Worm (Caenorhabditis elegans) whole organism, L4 larva: ENCODE data around the gene C38C3.6.

Source experiments
- F44E2.7 ChIP-seq: fragments of 200-800 bp; sonication (Bioruptor generic); IDR thresholded peaks from 2 replicates; pipeline ENCODE4 v2.1.2; 2022; ENCODE audit warnings: missing genetic modification characterization, missing compliant biosample characterization
- R02D3.7 ChIP-seq: fragments of 150-350 bp; sonication (generic microtip); optimal IDR thresholded peaks from 3 replicates; lab custom pipeline; 2014; ENCODE audit warnings: missing biosample characterization, missing genetic modification characterization
- T20F7.1 ChIP-seq: fragments of 200-800 bp; sonication (Bioruptor generic); optimal IDR thresholded peaks from 2 replicates; lab custom pipeline; 2018; ENCODE audit warnings: mild to moderate bottlenecking, missing genetic modification characterization, missing compliant biosample characterization
- Y105C5A.15 ChIP-seq: fragments of 200-800 bp; sonication (Bioruptor generic); IDR thresholded peaks from 2 replicates; pipeline ENCODE4 v1.3.6; 2022; ENCODE audit warnings: missing genetic modification characterization, missing compliant biosample characterization
- aha-1 ChIP-seq: fragments of 150-350 bp; peaks from one replicate; lab custom pipeline; 2014; ENCODE audit warnings: missing biosample characterization, missing genetic modification characterization
- aly-2 ChIP-seq: sonication (generic microtip); optimal IDR thresholded peaks from 2 replicates; lab custom pipeline; 2018; ENCODE audit warnings: missing biosample characterization, missing genetic modification characterization
- ceh-28 ChIP-seq: fragments of 150-350 bp; optimal IDR thresholded peaks from 2 replicates; lab custom pipeline; 2014; ENCODE audit warnings: missing biosample characterization, missing genetic modification reagents, missing genetic modification characterization
- ceh-44 ChIP-seq: fragments of 200-800 bp; sonication (Bioruptor generic); IDR thresholded peaks from 2 replicates; pipeline ENCODE4 v1.3.6; 2022; ENCODE audit warnings: missing genetic modification reagents, missing genetic modification characterization, missing compliant biosample characterization
- ceh-62 ChIP-seq: sonication (generic microtip); optimal IDR thresholded peaks from 2 replicates; lab custom pipeline; 2017; ENCODE audit warnings: missing biosample characterization, missing genetic modification characterization
- daf-12 ChIP-seq: fragments of 150-350 bp; optimal IDR thresholded peaks from 2 replicates; lab custom pipeline; 2014; ENCODE audit warnings: missing biosample characterization, missing genetic modification reagents, missing genetic modification characterization
- daf-16 ChIP-seq, 3 experiments: sonication (generic microtip); optimal IDR thresholded peaks; 2 replicates each; lab custom pipeline; 2016 to 2017; ENCODE audit warnings: missing genetic modification characterization in 3 of 3, missing genetic modification reagents in 3 of 3, mild to moderate bottlenecking in 2 of 3, missing compliant biosample characterization in 2 of 3, missing biosample characterization in 1 of 3, moderate library complexity in 1 of 3
- daf-19 ChIP-seq: fragments of 200-800 bp; sonication (Bioruptor generic); conservative IDR thresholded peaks from 2 replicates; pipeline ENCODE4 v1.3.6; 2022; ENCODE audit warnings: missing genetic modification characterization, missing compliant biosample characterization
- dmd-6 ChIP-seq: fragments of 200-800 bp; sonication (Bioruptor generic); IDR thresholded peaks from 2 replicates; pipeline ENCODE4 v1.3.6; 2022; ENCODE audit warnings: missing genetic modification reagents, missing genetic modification characterization, missing compliant biosample characterization
- dmd-8 ChIP-seq: fragments of 200-800 bp; sonication (Bioruptor generic); IDR thresholded peaks from 2 replicates; pipeline ENCODE4 v1.3.6; 2022; ENCODE audit warnings: missing genetic modification characterization, missing compliant biosample characterization
- dmd-9 ChIP-seq: fragments of 200-800 bp; sonication (Bioruptor generic); IDR thresholded peaks from 2 replicates; pipeline ENCODE4 v1.3.6; 2022; ENCODE audit warnings: missing genetic modification reagents, missing genetic modification characterization, missing compliant biosample characterization
- gei-8 ChIP-seq: fragments of 200-800 bp; sonication (Bioruptor generic); optimal IDR thresholded peaks from 2 replicates; lab custom pipeline; 2018; ENCODE audit warnings: mild to moderate bottlenecking, missing genetic modification characterization, missing compliant biosample characterization
- hif-1 ChIP-seq, 2 experiments: sonication (generic microtip); optimal IDR thresholded peaks; 2 replicates each; lab custom pipeline; 2016 to 2017; ENCODE audit warnings: missing compliant biosample characterization in 2 of 2, missing genetic modification characterization in 2 of 2, missing genetic modification reagents in 2 of 2, missing genotype in 2 of 2, mild to moderate bottlenecking in 1 of 2
- lin-39 ChIP-seq: fragments of 150-350 bp; optimal IDR thresholded peaks from 2 replicates; lab custom pipeline; 2014; ENCODE audit warnings: missing biosample characterization, missing genetic modification reagents, missing genetic modification characterization
- madf-9 ChIP-seq: fragments of 200-800 bp; sonication (Bioruptor generic); conservative IDR thresholded peaks from 2 replicates; pipeline ENCODE4 v1.3.6; 2022; ENCODE audit warnings: missing genetic modification reagents, missing genetic modification characterization, missing compliant biosample characterization
- mdl-1 ChIP-seq, 2 experiments: fragments of 150-350 bp in 1 of 2; sonication (generic microtip) in 1 of 2; optimal IDR thresholded peaks; 2 replicates each; lab custom pipeline; 2014 to 2017; ENCODE audit warnings: missing biosample characterization in 2 of 2, missing genetic modification characterization in 2 of 2
- mdt-29 ChIP-seq: fragments of 200-800 bp; sonication (Bioruptor generic); IDR thresholded peaks from 2 replicates; pipeline ENCODE4 v1.3.6; 2022; ENCODE audit warnings: missing genetic modification reagents, missing genetic modification characterization, missing compliant biosample characterization
- mep-1 ChIP-seq: fragments of 150-350 bp; sonication (generic microtip); optimal IDR thresholded peaks from 3 replicates; lab custom pipeline; 2014; ENCODE audit warnings: missing biosample characterization, missing genetic modification characterization
- nhr-11 ChIP-seq: fragments of 150-350 bp; optimal IDR thresholded peaks from 2 replicates; lab custom pipeline; 2014; ENCODE audit warnings: missing biosample characterization, missing genetic modification characterization
- nhr-76 ChIP-seq: fragments of 150-350 bp; optimal IDR thresholded peaks from 2 replicates; lab custom pipeline; 2014; ENCODE audit warnings: missing biosample characterization, missing genetic modification characterization
- pha-4 ChIP-seq, 2 experiments: fragments of 150-350 bp in 1 of 2; fragments of 200-800 bp in 1 of 2; sonication (Bioruptor generic) in 1 of 2; IDR thresholded peaks in 1 of 2; optimal IDR thresholded peaks in 1 of 2; 2 replicates each; pipeline versions ENCODE4 v1.3.6 to Lab custom; 2014 to 2022; ENCODE audit warnings: missing genetic modification characterization in 2 of 2, missing genetic modification reagents in 2 of 2, missing biosample characterization in 1 of 2, missing compliant biosample characterization in 1 of 2
- php-3 ChIP-seq: fragments of 200-800 bp; sonication (Bioruptor generic); IDR thresholded peaks from 2 replicates; pipeline ENCODE4 v1.3.6; 2022; ENCODE audit warnings: missing genetic modification reagents, missing genetic modification characterization, missing compliant biosample characterization
- pqm-1 ChIP-seq: sonication (generic microtip); optimal IDR thresholded peaks from 2 replicates; lab custom pipeline; 2017; ENCODE audit warnings: missing biosample characterization, missing genetic modification characterization
- sdz-12 ChIP-seq: fragments of 200-800 bp; sonication (Bioruptor generic); optimal IDR thresholded peaks from 2 replicates; lab custom pipeline; 2018; ENCODE audit warnings: mild to moderate bottlenecking, missing genetic modification characterization, missing compliant biosample characterization
- spr-1 ChIP-seq: sonication (generic microtip); optimal IDR thresholded peaks from 2 replicates; lab custom pipeline; 2016; ENCODE audit warnings: mild to moderate bottlenecking, missing genetic modification characterization, missing compliant biosample characterization
- spr-3 ChIP-seq: fragments of 200-800 bp; sonication (Bioruptor generic); optimal IDR thresholded peaks from 2 replicates; lab custom pipeline; 2018; ENCODE audit warnings: mild to moderate bottlenecking, missing genetic modification characterization, missing compliant biosample characterization
- unc-62 ChIP-seq, 3 experiments: fragments of 150-350 bp in 1 of 3; sonication (generic microtip); optimal IDR thresholded peaks in 2 of 3; peaks in 1 of 3; 1 replicate in 1 of 3; 2 replicates in 2 of 3; lab custom pipeline; 2014 to 2017; ENCODE audit warnings: missing biosample characterization in 3 of 3, missing genetic modification characterization in 3 of 3, missing genetic modification reagents in 3 of 3, missing genotype in 1 of 3
- vab-7 ChIP-seq: fragments of 200-800 bp; sonication (Bioruptor generic); IDR thresholded peaks from 2 replicates; pipeline ENCODE4 v1.3.6; 2022; ENCODE audit warnings: missing genetic modification reagents, missing genetic modification characterization, missing compliant biosample characterization
- zag-1 ChIP-seq: fragments of 150-350 bp; optimal IDR thresholded peaks from 2 replicates; lab custom pipeline; 2014; ENCODE audit warnings: missing biosample characterization, missing genetic modification characterization
- zfp-2 ChIP-seq: sonication (generic microtip); optimal IDR thresholded peaks from 2 replicates; lab custom pipeline; 2016; ENCODE audit warnings: mild to moderate bottlenecking, missing genetic modification characterization, missing compliant biosample characterization
- ztf-11 ChIP-seq: fragments of 150-350 bp; optimal IDR thresholded peaks from 2 replicates; lab custom pipeline; 2014; ENCODE audit warnings: missing biosample characterization, missing genetic modification characterization
- ztf-7 ChIP-seq: fragments of 150-350 bp; optimal IDR thresholded peaks from 2 replicates; lab custom pipeline; 2014; ENCODE audit warnings: missing biosample characterization, missing genetic modification characterization

The C38C3.6 gene

ce11 chrV:1491510-1491909, at the start of gene C38C3.6:
Gene C38C3.6, minus strand, starts transcription at chrV:1491610.
- TF ChIP-seq pqm-1 (tag; lab: Kevin White, UChicago) (no peak), gei-8 (GFP tag; lab: Kevin White, UChicago) (no peak), ceh-44 (GFP tag; lab: Robert Waterston, UW) (no peak), lin-39 (tag; lab: Kevin White, UChicago) (no peak), F44E2.7 (GFP tag; lab: Robert Waterston, UW) (no peak), dmd-8 (GFP tag; lab: Robert Waterston, UW) (no peak), ztf-11 (no peak), mep-1 (no peak), mdl-1 (tag; optimal IDR thresholded peaks at IDR 0.05; lab: Kevin White, UChicago) (no peak), spr-1 (no peak), dmd-9 (no peak), zag-1 (tag; lab: Kevin White, UChicago) (no peak), mdt-29 (no peak), ceh-28 (tag; lab: Kevin White, UChicago) (no peak), daf-16 (GFP tag; optimal IDR thresholded peaks at IDR 0.05; lab: Kevin White, UChicago) (no peak), daf-16 (tag; optimal IDR thresholded peaks at IDR 0.05; lab: Kevin White, UChicago) (no peak), nhr-11 (no peak), daf-12 (tag; lab: Kevin White, UChicago) (no peak), php-3 (GFP tag; lab: Robert Waterston, UW) (no peak)

DNA sequence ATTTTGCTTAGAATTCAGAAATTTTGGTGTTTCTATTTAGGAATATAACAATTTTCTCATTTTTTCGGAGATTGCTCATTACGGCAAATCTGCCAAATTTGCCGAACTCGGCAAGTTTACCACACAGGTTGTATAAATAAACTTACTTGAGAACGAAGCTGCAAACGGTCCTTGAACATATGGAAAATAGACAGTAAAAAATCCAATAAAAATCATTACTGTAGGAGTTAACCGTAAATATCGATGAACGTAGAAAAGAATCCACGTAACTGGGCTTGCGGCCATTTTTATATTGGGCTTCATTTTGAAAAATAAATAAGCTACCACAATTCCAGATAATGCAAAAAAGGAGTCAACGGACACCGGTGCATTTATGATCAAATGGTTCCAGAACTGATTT, 48.8 kb upstream of the C38C3.6 start:
- peak; percentile 94 for TF ChIP-seq aha-1 (tag; lab: Kevin White, UChicago)
- no peak for TF ChIP-seq dmd-6

DNA sequence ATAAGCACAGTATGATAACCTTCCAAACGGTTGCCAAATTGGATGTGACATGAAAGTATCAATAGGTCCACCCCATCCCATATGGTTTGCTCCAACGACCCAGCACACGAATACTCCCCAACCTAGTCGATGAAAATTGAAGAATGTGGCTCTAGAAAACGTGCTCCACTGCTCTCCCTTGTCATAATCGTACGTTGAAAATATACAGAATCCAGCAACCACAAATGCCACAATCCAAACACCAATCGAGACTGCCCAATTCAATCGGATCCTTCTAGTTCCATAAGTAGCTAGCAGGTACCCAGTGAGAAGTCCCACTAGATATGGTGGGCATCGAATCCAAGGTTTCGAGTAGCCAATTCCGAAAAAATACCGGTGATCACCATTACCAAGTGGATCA, 47.4 kb upstream of the C38C3.6 start:
- TF ChIP-seq zfp-2 (tag; lab: Kevin White, UChicago) (no peak), unc-62 (GFP tag; optimal IDR thresholded peaks at IDR 0.05 in 1 of 2; lab: Kevin White, UChicago) (peak in 1 of 2 experiments; percentile 93), unc-62 (tag; optimal IDR thresholded peaks at IDR 0.05; lab: Kevin White, UChicago) (no peak)

DNA sequence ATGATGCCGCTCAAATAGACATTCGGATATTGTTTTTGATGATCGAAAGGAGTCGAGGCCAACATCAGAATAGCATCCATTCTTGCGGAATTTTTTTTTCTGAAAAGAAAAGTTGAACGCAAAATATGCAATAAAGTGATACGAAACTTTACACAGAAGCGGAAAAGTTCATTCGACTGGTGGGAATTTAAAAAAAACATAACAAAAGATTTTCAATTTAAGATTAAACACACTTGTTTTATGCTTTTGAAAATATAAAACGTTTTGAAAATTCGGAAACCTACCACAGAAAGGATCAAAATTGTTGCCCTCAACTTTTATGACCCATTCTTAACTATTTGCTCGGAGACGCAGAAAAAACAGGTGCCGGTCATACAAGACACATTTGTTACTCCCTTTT, 45.6 kb upstream of the C38C3.6 start, which contains the start of gene K02H11.9:
Gene K02H11.9 (minus strand): TSS at position 101 of the 400 bp plus-strand sequence.
- TF ChIP-seq dmd-8 (GFP tag; lab: Robert Waterston, UW) (no peak), R02D3.7 (tag; lab: Kevin White, UChicago) (no peak), aly-2 (tag; lab: Kevin White, UChicago) (no peak), ztf-7 (tag; lab: Kevin White, UChicago) (no peak), unc-62 (GFP tag; optimal IDR thresholded peaks at IDR 0.05 in 1 of 2; lab: Kevin White, UChicago) (no peak), unc-62 (tag; optimal IDR thresholded peaks at IDR 0.05; lab: Kevin White, UChicago) (no peak), zfp-2 (tag; lab: Kevin White, UChicago) (no peak), dmd-9 (no peak), sdz-12 (no peak), spr-3 (no peak), T20F7.1 (GFP tag; lab: Kevin White, UChicago) (no peak), nhr-76 (tag; lab: Kevin White, UChicago) (no peak), ceh-62 (tag; lab: Kevin White, UChicago) (no peak), madf-9 (GFP tag; lab: Robert Waterston, UW) (no peak), Y105C5A.15 (no peak), hif-1 (tag; optimal IDR thresholded peaks at IDR 0.05; lab: Kevin White, UChicago) (no peak)
- TF ChIP-seq, all 104 proteins: peak for 0

ce11 chrV:1534315-1534714, 42.9 kb upstream of the C38C3.6 start, which contains the start of gene trx-5:
Gene trx-5, minus strand, starts transcription at chrV:1534415.
- TF ChIP-seq zag-1 (tag; lab: Kevin White, UChicago), result no peak
- TF ChIP-seq daf-19 (GFP tag; lab: Robert Waterston, UW), result no peak
- no peak for TF ChIP-seq vab-7 (GFP tag; lab: Robert Waterston, UW)
- TF ChIP-seq dmd-9, result no peak
- no peak for TF ChIP-seq pha-4 (GFP tag; IDR thresholded peaks at IDR 0.05; lab: Robert Waterston, UW)
- no peak for TF ChIP-seq pha-4 (tag; optimal IDR thresholded peaks at IDR 0.05; lab: Kevin White, UChicago)
